Worm (Caenorhabditis elegans) whole organism, L3 larva: Measurements from ENCODE around the gene F40E10.5.
A peak's percentile ranks its signal among the peaks of the same experiment; 100 is the strongest.

ENCODE experiments used
- ZK546.5 ChIP-seq: sonication (generic microtip); optimal IDR thresholded peaks from 2 replicates; lab custom pipeline; 2017; ENCODE audit warnings: missing biosample characterization, missing genetic modification characterization
- aly-2 ChIP-seq: fragments of 150-350 bp; optimal IDR thresholded peaks from 2 replicates; lab custom pipeline; 2014; ENCODE audit warnings: missing biosample characterization, missing genetic modification characterization
- elt-2 ChIP-seq: sonication (generic microtip); optimal IDR thresholded peaks from 2 replicates; lab custom pipeline; 2016; ENCODE audit warnings: missing genetic modification reagents, mild to moderate bottlenecking, missing genetic modification characterization, missing compliant biosample characterization
- fos-1 ChIP-seq: fragments of 150-350 bp; optimal IDR thresholded peaks from 2 replicates; lab custom pipeline; 2014; ENCODE audit warnings: missing biosample characterization, missing genetic modification characterization
- lin-39 ChIP-seq: fragments of 150-350 bp; optimal IDR thresholded peaks from 2 replicates; lab custom pipeline; 2018; ENCODE audit warnings: missing biosample characterization, missing genetic modification reagents, missing genetic modification characterization
- nhr-76 ChIP-seq: fragments of 150-350 bp; sonication (generic microtip); optimal IDR thresholded peaks from 5 replicates; lab custom pipeline; 2014; ENCODE audit warnings: missing biosample characterization, missing genetic modification characterization
- nhr-77 ChIP-seq: fragments of 150-350 bp; optimal IDR thresholded peaks from 2 replicates; lab custom pipeline; 2014; ENCODE audit warnings: missing biosample characterization, missing genetic modification characterization

- TF ChIP-seq aly-2 (tag; lab: Kevin White, UChicago), result no peak
- TF ChIP-seq ZK546.5, result no peak
- no peak for TF ChIP-seq fos-1
- TF ChIP-seq nhr-77 (tag; lab: Kevin White, UChicago), result no peak
- TF ChIP-seq elt-2 (tag; lab: Kevin White, UChicago), result peak; percentile 89
- TF ChIP-seq nhr-76 (tag; lab: Kevin White, UChicago), result no peak
- peak; percentile 96 for TF ChIP-seq lin-39 (tag; lab: Kevin White, UChicago)
Measured at ce11 chrX:14746948-14747347, 45.4 kb downstream of the F40E10.5 start, which contains the start of gene C05G5.2.
